Worm (Caenorhabditis elegans) whole organism, young adult: ENCODE results near the gene ZK287.7.

Experiments
- Y67H2A.10 ChIP-seq: fragments of 200-800 bp; sonication (Bioruptor generic); conservative IDR thresholded peaks from 2 replicates; pipeline ENCODE4 v1.3.6; 2022; ENCODE audit warnings: missing genetic modification reagents, missing genetic modification characterization, missing compliant biosample characterization
- ama-1 ChIP-seq, 3 experiments: fragments of 150-350 bp in 1 of 3; sonication (generic microtip) in 2 of 3; optimal IDR thresholded peaks; 2 replicates each; lab custom pipeline; 2014 to 2018; ENCODE audit warnings: missing biosample characterization in 2 of 3, missing genetic modification characterization in 2 of 3, missing genetic modification reagents in 2 of 3
- aptf-3 ChIP-seq: fragments of 200-800 bp; sonication (Bioruptor generic); IDR thresholded peaks from 2 replicates; pipeline ENCODE4 v1.3.6; 2022; ENCODE audit warnings: missing genetic modification characterization, missing compliant biosample characterization
- ceh-100 ChIP-seq: fragments of 200-800 bp; sonication (Bioruptor generic); IDR thresholded peaks from 2 replicates; pipeline ENCODE4 v1.3.6; 2022; ENCODE audit warnings: missing genetic modification reagents, missing genetic modification characterization, missing compliant biosample characterization
- ceh-27 ChIP-seq: fragments of 200-800 bp; sonication (Bioruptor generic); optimal IDR thresholded peaks from 2 replicates; lab custom pipeline; 2018; ENCODE audit warnings: mild to moderate bottlenecking, missing genetic modification characterization, moderate library complexity, missing compliant biosample characterization
- dpl-1 ChIP-seq: fragments of 150-350 bp; optimal IDR thresholded peaks from 2 replicates; lab custom pipeline; 2014; ENCODE audit warnings: missing biosample characterization, missing genetic modification reagents, missing genetic modification characterization
- ets-4 ChIP-seq: fragments of 200-800 bp; sonication (Bioruptor generic); optimal IDR thresholded peaks from 2 replicates; lab custom pipeline; 2018; ENCODE audit warnings: mild to moderate bottlenecking, missing genetic modification characterization, missing compliant biosample characterization
- hmg-20 ChIP-seq: fragments of 200-800 bp; sonication (Bioruptor generic); IDR thresholded peaks from 2 replicates; pipeline ENCODE4 v1.3.6; 2022; ENCODE audit warnings: missing genetic modification reagents, missing genetic modification characterization, missing compliant biosample characterization
- hrde-1 ChIP-seq: sonication (generic microtip); optimal IDR thresholded peaks from 2 replicates; lab custom pipeline; 2016; ENCODE audit warnings: missing genetic modification characterization, mild to moderate bottlenecking, missing compliant biosample characterization, moderate library complexity, missing genotype, missing genetic modification reagents, borderline replicate concordance
- mel-28 ChIP-seq: sonication (generic microtip); optimal IDR thresholded peaks from 2 replicates; lab custom pipeline; 2016; ENCODE audit warnings: borderline replicate concordance, mild to moderate bottlenecking, missing genetic modification characterization, missing compliant biosample characterization
- nhr-179 ChIP-seq: sonication (generic microtip); optimal IDR thresholded peaks from 2 replicates; lab custom pipeline; 2016; ENCODE audit warnings: mild to moderate bottlenecking, missing genetic modification characterization, missing compliant biosample characterization
- nhr-80 ChIP-seq: sonication (generic microtip); optimal IDR thresholded peaks from 2 replicates; lab custom pipeline; 2016; ENCODE audit warnings: missing genetic modification characterization, missing compliant biosample characterization
- rcor-1 ChIP-seq: fragments of 200-800 bp; sonication (Bioruptor generic); IDR thresholded peaks from 2 replicates; pipeline ENCODE4 v1.3.6; 2022; ENCODE audit warnings: missing genetic modification reagents, missing genetic modification characterization, missing compliant biosample characterization
- unc-130 ChIP-seq: sonication (generic microtip); optimal IDR thresholded peaks from 2 replicates; lab custom pipeline; 2016; ENCODE audit warnings: missing genetic modification reagents, missing genetic modification characterization, missing compliant biosample characterization

DNA sequence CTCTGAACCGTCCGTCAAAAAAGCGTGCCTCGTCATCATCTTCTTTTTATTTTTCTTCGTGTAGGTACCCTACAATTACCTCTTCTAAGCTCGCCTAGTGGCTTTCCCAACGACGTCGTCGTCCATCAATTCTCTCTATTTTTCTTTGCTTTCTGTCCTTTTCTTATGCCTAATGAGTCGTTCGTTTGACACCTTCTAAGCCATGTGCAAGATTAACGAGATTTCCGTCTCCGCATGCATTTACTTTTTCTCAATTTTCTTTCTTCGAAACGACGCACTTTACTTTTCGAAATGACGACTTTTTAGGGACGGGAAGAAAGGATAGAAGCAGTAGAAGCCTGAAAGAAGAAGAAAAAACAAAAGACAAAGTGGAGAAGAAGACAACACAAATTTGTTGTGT, 26.5 kb upstream of the ZK287.7 start, which contains the start of gene ZK287.1:
- TF ChIP-seq rcor-1 (GFP tag; lab: Robert Waterston, UW) = no peak
- no peak for TF ChIP-seq aptf-3
- no peak for TF ChIP-seq dpl-1 (GFP tag; lab: Kevin White, UChicago)
- no peak for TF ChIP-seq ama-1 (optimal IDR thresholded peaks at IDR 0.05; lab: Kevin White, UChicago)
- no peak for TF ChIP-seq ama-1 (GFP tag; optimal IDR thresholded peaks at IDR 0.05; lab: Kevin White, UChicago)
- no peak for TF ChIP-seq hmg-20 (GFP tag; lab: Robert Waterston, UW)
- no peak for TF ChIP-seq Y67H2A.10 (GFP tag; lab: Robert Waterston, UW)
- TF ChIP-seq mel-28 (tag; lab: Kevin White, UChicago) = no peak
- no peak for TF ChIP-seq nhr-179
- no peak for TF ChIP-seq unc-130 (GFP tag; lab: Kevin White, UChicago)
- no peak for TF ChIP-seq ets-4 (GFP tag; lab: Kevin White, UChicago)
- TF ChIP-seq nhr-80 (tag; lab: Kevin White, UChicago) = no peak
- no peak for TF ChIP-seq hrde-1 (tag; lab: Kevin White, UChicago)
- TF ChIP-seq ceh-27 (GFP tag; lab: Kevin White, UChicago) = no peak
- no peak for TF ChIP-seq ceh-100 (GFP tag; lab: Robert Waterston, UW)
